Worm (Caenorhabditis elegans) whole organism, early embryonic: ENCODE measurements around the gene spp-5.

Source experiments
- B0310.2 ChIP-seq: sonication (generic microtip); optimal IDR thresholded peaks from 2 replicates; lab custom pipeline; 2016; ENCODE audit warnings: mild to moderate bottlenecking, missing genetic modification characterization, missing compliant biosample characterization
- F13C5.2 ChIP-seq: sonication (generic microtip); optimal IDR thresholded peaks from 2 replicates; lab custom pipeline; 2017; ENCODE audit warnings: mild to moderate bottlenecking, missing genetic modification characterization, inconsistent platforms, missing compliant biosample characterization
- aly-1 ChIP-seq: sonication (generic microtip); optimal IDR thresholded peaks from 2 replicates; lab custom pipeline; 2016; ENCODE audit warnings: missing genetic modification characterization, missing compliant biosample characterization
- ama-1 ChIP-seq: fragments of 150-350 bp; optimal IDR thresholded peaks from 2 replicates; lab custom pipeline; 2014
- ceh-36 ChIP-seq: sonication (generic microtip); optimal IDR thresholded peaks from 2 replicates; lab custom pipeline; 2016; ENCODE audit warnings: missing genetic modification characterization, inconsistent platforms, missing compliant biosample characterization
- ets-7 ChIP-seq: sonication (generic microtip); optimal IDR thresholded peaks from 2 replicates; lab custom pipeline; 2016; ENCODE audit warnings: missing genotype, missing genetic modification characterization, missing compliant biosample characterization
- flt-1 ChIP-seq: fragments of 200-800 bp; sonication (Bioruptor generic); IDR thresholded peaks from 2 replicates; pipeline ENCODE4 v1.3.6; 2022; ENCODE audit warnings: missing genetic modification characterization, missing compliant biosample characterization
- hmbx-1 ChIP-seq: sonication (generic microtip); optimal IDR thresholded peaks from 2 replicates; lab custom pipeline; 2016; ENCODE audit warnings: mild to moderate bottlenecking, missing genetic modification characterization, missing compliant biosample characterization
- pes-1 ChIP-seq: fragments of 200-800 bp; sonication (Bioruptor generic); IDR thresholded peaks from 2 replicates; pipeline ENCODE4 v1.3.6; 2022; ENCODE audit warnings: missing genetic modification reagents, missing genetic modification characterization, missing compliant biosample characterization
- sea-1 ChIP-seq: fragments of 200-800 bp; sonication (Bioruptor generic); conservative IDR thresholded peaks from 2 replicates; pipeline ENCODE4 v1.3.6; 2022; ENCODE audit warnings: missing genetic modification characterization, missing compliant biosample characterization
- tbx-11 ChIP-seq: fragments of 200-800 bp; sonication (Bioruptor generic); IDR thresholded peaks from 2 replicates; pipeline ENCODE4 v1.3.6; 2022; ENCODE audit warnings: missing genetic modification characterization, missing compliant biosample characterization
- tbx-37 ChIP-seq: fragments of 200-800 bp; sonication (Bioruptor generic); conservative IDR thresholded peaks from 2 replicates; pipeline ENCODE4 v1.3.6; 2022; ENCODE audit warnings: missing genetic modification reagents, missing genetic modification characterization, missing compliant biosample characterization

DNA sequence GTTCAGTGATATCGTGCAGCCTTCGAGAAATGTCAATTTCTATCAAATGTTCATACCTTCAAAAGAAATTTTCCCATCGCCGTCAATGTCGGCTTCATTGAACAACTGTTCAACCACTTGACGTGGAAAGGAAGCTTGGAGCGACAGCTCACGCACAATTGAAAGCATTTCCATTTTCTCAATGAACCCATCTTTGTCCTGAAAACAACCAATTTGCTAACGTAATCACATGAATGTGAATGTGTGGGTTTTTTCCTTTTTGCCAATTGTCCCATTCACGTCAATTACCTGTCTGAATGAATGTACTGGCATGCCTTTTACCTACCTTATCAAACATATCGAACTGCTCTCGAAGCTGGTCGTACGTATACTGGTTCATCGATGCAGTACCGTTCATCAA is 23.8 kb downstream of the spp-5 start:
- TF ChIP-seq ama-1 = no peak
- no peak for TF ChIP-seq flt-1
- no peak for TF ChIP-seq tbx-37 (GFP tag; lab: Robert Waterston, UW)
- no peak for TF ChIP-seq ets-7
- no peak for TF ChIP-seq pes-1 (GFP tag; lab: Robert Waterston, UW)
- no peak for TF ChIP-seq aly-1
- TF ChIP-seq B0310.2 (tag; lab: Kevin White, UChicago) = no peak
- TF ChIP-seq sea-1 (GFP tag; lab: Robert Waterston, UW) = no peak
- TF ChIP-seq F13C5.2 (tag; lab: Kevin White, UChicago) = no peak
- TF ChIP-seq hmbx-1 = no peak
- no peak for TF ChIP-seq tbx-11 (GFP tag; lab: Robert Waterston, UW)
- no peak for TF ChIP-seq ceh-36 (tag; lab: Kevin White, UChicago)
